Worm (Caenorhabditis elegans): ENCODE measurements around the gene K01A12.4.

K01A12.4 gene

DNA sequence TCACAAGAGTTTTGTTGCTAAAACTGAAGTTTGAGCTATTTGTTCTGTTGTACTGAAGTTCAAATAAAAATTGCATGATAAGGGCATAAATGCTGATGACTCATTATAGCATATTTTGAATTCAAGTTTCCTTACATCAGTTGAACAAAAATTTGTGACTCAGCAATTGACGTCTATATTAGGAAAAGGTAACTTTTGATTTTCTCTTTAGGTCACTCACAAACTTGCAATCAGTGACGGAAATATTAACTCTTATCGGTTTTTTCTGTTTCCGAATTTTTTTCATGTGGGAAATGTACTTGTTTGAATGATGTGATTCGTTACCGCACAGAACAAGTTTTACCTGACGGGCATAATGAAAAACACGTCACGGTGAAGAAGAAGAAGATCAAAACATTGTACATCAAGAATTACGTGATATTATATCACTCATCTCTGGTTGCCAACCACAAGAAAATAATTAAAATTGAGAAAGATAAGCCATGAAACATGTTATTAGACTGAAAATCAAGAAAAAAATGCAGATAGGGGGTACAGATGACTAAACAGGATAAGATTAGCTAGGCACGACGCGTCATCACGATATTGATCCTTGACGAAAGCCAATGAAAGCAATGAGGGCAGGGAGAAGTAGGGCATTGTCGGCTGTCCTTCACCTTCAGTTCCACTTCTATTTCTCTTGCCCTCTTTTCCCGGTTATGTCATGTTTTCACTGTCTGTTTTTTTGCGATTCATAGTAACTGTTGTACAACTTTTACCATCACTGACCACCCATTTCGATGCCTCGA, 46.8 kb upstream of the K01A12.4 start (continued):
- TF ChIP-seq nhr-20 (tag; optimal IDR thresholded peaks at IDR 0.05) (peak; percentile 18), mab-9 (GFP tag; IDR thresholded peaks at IDR 0.05) (no peak)

DNA sequence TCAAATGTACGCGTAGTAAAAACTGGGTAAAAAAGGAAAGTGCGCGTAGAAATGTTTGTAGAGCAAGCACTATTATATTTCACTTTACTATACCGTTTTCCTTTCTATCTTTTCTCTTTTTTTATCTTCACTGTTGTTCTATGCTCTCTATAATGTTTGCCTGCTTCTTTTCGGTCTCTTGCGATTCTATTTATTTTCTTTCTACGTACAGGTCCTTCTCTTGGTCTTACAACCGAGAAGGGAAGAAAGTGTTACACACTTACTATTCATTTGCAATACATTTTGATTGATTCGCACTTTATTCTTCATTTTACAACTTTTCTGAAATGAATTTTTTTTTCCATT, 46.3 kb upstream of the K01A12.4 start:
- TF ChIP-seq nhr-77 (tag; optimal IDR thresholded peaks at IDR 0.05), result no peak
- peak; percentile 1 for TF ChIP-seq rnt-1 (tag; optimal IDR thresholded peaks at IDR 0.05)
- TF ChIP-seq unc-62 (GFP tag; optimal IDR thresholded peaks at IDR 0.05), result no peak
- no peak for TF ChIP-seq dsc-1 (tag; optimal IDR thresholded peaks at IDR 0.05)
- no peak for TF ChIP-seq nhr-84 (tag; optimal IDR thresholded peaks at IDR 0.05)
- no peak for TF ChIP-seq isw-1 (GFP tag; IDR thresholded peaks at IDR 0.05)
- TF ChIP-seq zip-4 (GFP tag; optimal IDR thresholded peaks at IDR 0.05), result no peak
- TF ChIP-seq ztf-11 (tag; optimal IDR thresholded peaks at IDR 0.05), result no peak
- TF ChIP-seq ceh-63 (GFP tag; optimal IDR thresholded peaks at IDR 0.05), result no peak
- TF ChIP-seq egl-27 (tag; optimal IDR thresholded peaks at IDR 0.05), result no peak
- peak; percentile 17 for TF ChIP-seq nhr-20 (tag; optimal IDR thresholded peaks at IDR 0.05)
- no peak for TF ChIP-seq lin-15B (tag; optimal IDR thresholded peaks at IDR 0.05)
- no peak for TF ChIP-seq pax-3 (tag; optimal IDR thresholded peaks at IDR 0.05)
- no peak for TF ChIP-seq unc-30 (tag; optimal IDR thresholded peaks at IDR 0.05)
- no peak for TF ChIP-seq fos-1 (tag; optimal IDR thresholded peaks at IDR 0.05)
- no peak for TF ChIP-seq unc-130 (tag; optimal IDR thresholded peaks at IDR 0.05)
- TF ChIP-seq sox-4 (tag; optimal IDR thresholded peaks at IDR 0.05), result no peak
- TF ChIP-seq nhr-11 (tag; optimal IDR thresholded peaks at IDR 0.05), result no peak
- peak; percentile 80 for TF ChIP-seq blmp-1 (tag; optimal IDR thresholded peaks at IDR 0.05)
- no peak for TF ChIP-seq elt-3 (tag; optimal IDR thresholded peaks at IDR 0.05)
- peak; percentile 27 for TF ChIP-seq lin-14 (GFP tag; optimal IDR thresholded peaks at IDR 0.05)
- TF ChIP-seq mab-9 (GFP tag; IDR thresholded peaks at IDR 0.05), result no peak
- TF ChIP-seq ama-1 (optimal IDR thresholded peaks at IDR 0.05), result no peak
- no peak for TF ChIP-seq unc-86 (tag; optimal IDR thresholded peaks at IDR 0.05)
- TF ChIP-seq lir-3 (tag; optimal IDR thresholded peaks at IDR 0.05; ENCODE audit: poor library complexity), result no peak
- no peak for TF ChIP-seq unc-98 (GFP tag; IDR thresholded peaks at IDR 0.05)
- TF ChIP-seq aly-2 (tag; optimal IDR thresholded peaks at IDR 0.05), result no peak
- no peak for TF ChIP-seq jun-1 (tag; optimal IDR thresholded peaks at IDR 0.05)
- no peak for TF ChIP-seq tbx-2 (tag; optimal IDR thresholded peaks at IDR 0.05)
- peak; percentile 24 for TF ChIP-seq nhr-85 (tag)
- TF ChIP-seq nhr-12 (tag; optimal IDR thresholded peaks at IDR 0.05), result no peak
- peak in 1 of 2 experiments; percentile 0 for TF ChIP-seq lin-35 (GFP tag; optimal IDR thresholded peaks at IDR 0.05)

DNA sequence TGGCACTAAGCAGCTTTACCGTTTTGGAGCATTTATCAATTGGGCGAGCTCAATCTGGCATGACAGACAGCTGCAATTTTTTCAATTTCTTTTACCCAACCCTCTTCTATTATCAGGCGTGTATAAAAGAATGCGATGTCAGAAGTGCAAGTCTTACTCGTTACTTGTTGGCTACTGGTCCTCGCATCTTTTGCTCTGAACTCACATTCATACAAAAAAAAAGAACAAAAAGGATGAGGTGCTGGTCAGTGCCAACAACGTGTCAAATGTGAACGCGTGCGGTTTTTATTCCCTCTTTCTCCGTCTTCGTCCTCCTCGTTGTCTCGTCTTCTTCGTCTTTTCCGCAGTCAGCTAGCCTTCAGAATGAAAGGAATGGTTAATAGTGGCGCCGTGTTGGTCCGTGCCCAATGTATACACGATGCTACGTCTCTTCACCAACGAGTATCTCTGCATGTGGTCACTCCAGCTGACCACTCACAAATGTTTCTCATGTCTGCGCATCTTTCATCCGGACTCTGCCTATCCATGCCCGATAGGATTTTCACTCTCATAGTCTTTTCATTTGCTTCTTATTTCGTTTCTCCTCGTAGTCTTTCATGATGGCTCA, 44.8 kb upstream of the K01A12.4 start:
- TF ChIP-seq zag-1 (tag; optimal IDR thresholded peaks at IDR 0.05) (no peak), ztf-4 (tag; optimal IDR thresholded peaks at IDR 0.05) (peak; percentile 15), ceh-82 (tag; optimal IDR thresholded peaks at IDR 0.05) (peak in 1 of 3 experiments; percentile 6), lin-14 (GFP tag; optimal IDR thresholded peaks at IDR 0.05) (peak; percentile 56), snu-23 (GFP tag; optimal IDR thresholded peaks at IDR 0.05) (peak; percentile 1), blmp-1 (tag; optimal IDR thresholded peaks at IDR 0.05) (peak; percentile 89), nhr-76 (tag; optimal IDR thresholded peaks at IDR 0.05) (no peak), ceh-63 (GFP tag; optimal IDR thresholded peaks at IDR 0.05) (no peak)

All from whole organism, L1 larva.